Worm (Caenorhabditis elegans) whole organism, young adult: Measurements from ENCODE around the gene F49H6.17.

Experiments used
- ama-1 ChIP-seq, 3 experiments: fragments of 150-350 bp in 1 of 3; sonication (generic microtip) in 2 of 3; optimal IDR thresholded peaks; 2 replicates each; lab custom pipeline; 2014 to 2018; ENCODE audit warnings: missing biosample characterization in 2 of 3, missing genetic modification characterization in 2 of 3, missing genetic modification reagents in 2 of 3
- bed-1 ChIP-seq: fragments of 200-800 bp; sonication (Bioruptor generic); IDR thresholded peaks from 2 replicates; pipeline ENCODE4 v1.3.6; 2022; ENCODE audit warnings: missing genetic modification reagents, missing genetic modification characterization, missing compliant biosample characterization
- pha-4 ChIP-seq: fragments of 150-350 bp; sonication (generic microtip); optimal IDR thresholded peaks from 2 replicates; lab custom pipeline; 2014; ENCODE audit warnings: missing biosample characterization, missing genetic modification reagents, missing genetic modification characterization

DNA sequence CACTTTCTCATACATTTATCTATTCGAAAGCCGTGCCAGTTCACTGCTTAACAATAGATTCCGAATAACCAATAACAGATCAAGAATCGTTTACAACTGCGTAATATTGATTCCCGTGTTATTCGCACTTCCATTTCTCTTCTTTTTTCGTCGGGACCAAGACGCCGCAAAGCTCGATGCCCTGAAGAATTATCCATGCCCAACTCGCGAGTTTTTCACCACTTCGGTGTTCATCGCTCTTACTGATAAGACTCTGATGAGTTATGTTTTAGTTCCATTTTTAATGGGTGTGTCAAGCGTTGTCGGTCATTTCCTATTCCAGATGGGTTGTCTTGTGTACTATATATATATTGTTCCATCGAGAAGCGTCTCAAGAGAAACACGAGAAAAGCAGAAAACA is 46.5 kb upstream of the F49H6.17 start:
- TF ChIP-seq bed-1 (no peak), ama-1 (optimal IDR thresholded peaks at IDR 0.05; lab: Kevin White, UChicago) (no peak), ama-1 (GFP tag; optimal IDR thresholded peaks at IDR 0.05; lab: Kevin White, UChicago) (no peak), pha-4 (tag; lab: Kevin White, UChicago) (no peak)
